Fruit fly (Drosophila melanogaster): Measurements from ENCODE around the gene Alp12.

The Alp12 gene

dm6 chr2L:19434260-19434659, 10.4 kb downstream of the Alp12 start (continued):
- TF ChIP-seq CG15011 (GFP tag; optimal IDR thresholded peaks at IDR 0.05) (peak; percentile 51), Hr78 (GFP tag; optimal IDR thresholded peaks at IDR 0.05) (peak in 1 of 2 experiments; percentile 42), CG7839 (tag; optimal IDR thresholded peaks at IDR 0.05) (peak; percentile 18), CG15479 (GFP tag; optimal IDR thresholded peaks at IDR 0.05) (peak; percentile 14), CG7372 (GFP tag; IDR thresholded peaks at IDR 0.05) (no peak), corto (GFP tag; optimal IDR thresholded peaks at IDR 0.05) (no peak), CG11695 (GFP tag; IDR thresholded peaks at IDR 0.05) (peak; percentile 36; the same call in 1 of the 3 replicates), Vsx1 (GFP tag; optimal IDR thresholded peaks at IDR 0.05) (peak; percentile 87), Elba2 (GFP tag; optimal IDR thresholded peaks at IDR 0.05) (no peak), repo (GFP tag; optimal IDR thresholded peaks at IDR 0.05) (no peak), Ets97D (GFP tag; optimal IDR thresholded peaks at IDR 0.05) (no peak), CG30431 (GFP tag; optimal IDR thresholded peaks at IDR 0.05) (no peak), CG10147 (GFP tag; optimal IDR thresholded peaks at IDR 0.05) (peak; percentile 35), gro (GFP tag; optimal IDR thresholded peaks at IDR 0.05) (no peak), HLH3B (GFP tag; IDR thresholded peaks at IDR 0.05) (no peak), Sry-δ (GFP tag; optimal IDR thresholded peaks at IDR 0.05) (no peak), inv (GFP tag; IDR thresholded peaks at IDR 0.05; ENCODE audit: partially characterized antibody) (no peak), Ets65A (GFP tag) (no peak), CG4730 (GFP tag; IDR thresholded peaks at IDR 0.05) (no peak), CG3407 (GFP tag; optimal IDR thresholded peaks at IDR 0.05) (peak; percentile 83), fd3F (GFP tag; optimal IDR thresholded peaks at IDR 0.05) (no peak), CG12659 (GFP tag; optimal IDR thresholded peaks at IDR 0.05) (peak; percentile 2), zfh1 (GFP tag; IDR thresholded peaks at IDR 0.05) (no peak), gem (tag; optimal IDR thresholded peaks at IDR 0.05) (peak; percentile 67), CG6272 (GFP tag; IDR thresholded peaks at IDR 0.05) (no peak), pita (GFP tag; optimal IDR thresholded peaks at IDR 0.05) (no peak), ssp (GFP tag; IDR thresholded peaks at IDR 0.05) (no peak), crp (GFP tag; optimal IDR thresholded peaks at IDR 0.05) (no peak), jigr1 (GFP tag; IDR thresholded peaks at IDR 0.05) (no peak), sens (GFP tag) (peak; percentile 77), CG1602 (GFP tag; optimal IDR thresholded peaks at IDR 0.05) (no peak), CG10543 (GFP tag; optimal IDR thresholded peaks at IDR 0.05) (peak; percentile 53), yki (optimal IDR thresholded peaks at IDR 0.05) (no peak), tup (GFP tag; optimal IDR thresholded peaks at IDR 0.05) (no peak), nerfin-1 (tag; optimal IDR thresholded peaks at IDR 0.05) (peak; percentile 71), al (GFP tag; IDR thresholded peaks at IDR 0.05) (no peak), CG18011 (GFP tag; optimal IDR thresholded peaks at IDR 0.05) (no peak), CG6175 (GFP tag; IDR thresholded peaks at IDR 0.05) (no peak), CG7987 (GFP tag; optimal IDR thresholded peaks at IDR 0.05) (peak; percentile 82), CG3995 (GFP tag; optimal IDR thresholded peaks at IDR 0.05) (no peak), phol (tag; optimal IDR thresholded peaks at IDR 0.05) (no peak), Sox100B (GFP tag; optimal IDR thresholded peaks at IDR 0.05) (peak; percentile 65), CG3065 (GFP tag; optimal IDR thresholded peaks at IDR 0.05) (no peak), CG2116 (GFP tag; optimal IDR thresholded peaks at IDR 0.05) (no peak), lilli (GFP tag; optimal IDR thresholded peaks at IDR 0.05) (no peak), CG2129 (GFP tag; IDR thresholded peaks at IDR 0.05; ENCODE audit: partially characterized antibody) (no peak), sd (tag; optimal IDR thresholded peaks at IDR 0.05) (peak; percentile 55), ken (GFP tag; IDR thresholded peaks at IDR 0.05) (no peak), mirr (GFP tag; optimal IDR thresholded peaks at IDR 0.05) (peak; percentile 72), Hey (tag; optimal IDR thresholded peaks at IDR 0.05) (no peak), CG13287 (GFP tag; IDR thresholded peaks at IDR 0.05; ENCODE audit: partially characterized antibody) (no peak), Mad (GFP tag; optimal IDR thresholded peaks at IDR 0.05) (no peak)

Data from whole organism, embryonic.